Fruit fly (Drosophila melanogaster): ENCODE data around the gene kuk.
A peak's percentile ranks its signal among the peaks of the same experiment; 100 is the strongest.

Gene kuk

dm6 chr3R:17043570-17043923, 36.5 kb upstream of the kuk start:
- no peak for TF ChIP-seq CG6792 (GFP tag; optimal IDR thresholded peaks at IDR 0.05)
- TF ChIP-seq fkh (GFP tag; optimal IDR thresholded peaks at IDR 0.05): no peak
- no peak for TF ChIP-seq topi (GFP tag; optimal IDR thresholded peaks at IDR 0.05)
- TF ChIP-seq dac (GFP tag; optimal IDR thresholded peaks at IDR 0.05): no peak
- no peak for TF ChIP-seq fd85E (GFP tag; optimal IDR thresholded peaks at IDR 0.05)

dm6 chr3R:17048867-17049266, 31.2 kb upstream of the kuk start:
- TF ChIP-seq fd59A (GFP tag; optimal IDR thresholded peaks at IDR 0.05) (no peak), CG6792 (GFP tag; optimal IDR thresholded peaks at IDR 0.05) (peak; percentile 11), dsx (GFP tag; optimal IDR thresholded peaks at IDR 0.05; ENCODE audit: poor library complexity, severe bottlenecking) (no peak), CG15336 (GFP tag; IDR thresholded peaks at IDR 0.05) (peak; percentile 36; the same call in 1 of the 2 replicates), acj6 (GFP tag; optimal IDR thresholded peaks at IDR 0.05) (peak; percentile 40), Eip75B (GFP tag; optimal IDR thresholded peaks at IDR 0.05) (no peak), CG10631 (GFP tag; optimal IDR thresholded peaks at IDR 0.05) (peak; percentile 31), CG3919 (GFP tag; optimal IDR thresholded peaks at IDR 0.05) (no peak), salr (GFP tag; optimal IDR thresholded peaks at IDR 0.05) (no peak), Sox15 (GFP tag; optimal IDR thresholded peaks at IDR 0.05) (no peak), Eip78C (GFP tag) (peak; percentile 73), CG10669 (GFP tag; optimal IDR thresholded peaks at IDR 0.05) (no peak), vri (GFP tag; optimal IDR thresholded peaks at IDR 0.05) (no peak), CG34406 (GFP tag; optimal IDR thresholded peaks at IDR 0.05) (peak; percentile 20), esn (GFP tag; optimal IDR thresholded peaks at IDR 0.05) (no peak), achi (GFP tag; optimal IDR thresholded peaks at IDR 0.05) (peak; percentile 47), CG32006 (GFP tag; optimal IDR thresholded peaks at IDR 0.05) (no peak), Hr38 (GFP tag; optimal IDR thresholded peaks at IDR 0.05) (no peak), net (GFP tag; optimal IDR thresholded peaks at IDR 0.05) (no peak), Gug (GFP tag; IDR thresholded peaks at IDR 0.05) (0 out of 2 replicates have a peak, but pooled peaks have one; percentile 9), eg (GFP tag; IDR thresholded peaks at IDR 0.05) (0 out of 3 replicates have a peak, but pooled peaks have one; percentile 5), CG3032 (tag; optimal IDR thresholded peaks at IDR 0.05) (peak; percentile 56), Ets96B (tag; optimal IDR thresholded peaks at IDR 0.05) (peak; percentile 3)

dm6 chr3R:17052465-17053149, 27.4 kb upstream of the kuk start:
- peak; percentile 80 for TF ChIP-seq achi (GFP tag; optimal IDR thresholded peaks at IDR 0.05)
- peak; percentile 76 for TF ChIP-seq CG6792 (GFP tag; optimal IDR thresholded peaks at IDR 0.05)
- TF ChIP-seq net (GFP tag; optimal IDR thresholded peaks at IDR 0.05): peak; percentile 62
- TF ChIP-seq OdsH (GFP tag; optimal IDR thresholded peaks at IDR 0.05): peak; percentile 76
- peak; percentile 82 for TF ChIP-seq svp (GFP tag)
- TF ChIP-seq CG3032 (tag; optimal IDR thresholded peaks at IDR 0.05): peak; percentile 90
- TF ChIP-seq CG10631 (GFP tag; optimal IDR thresholded peaks at IDR 0.05): peak; percentile 74
- TF ChIP-seq CG6163 (GFP tag; IDR thresholded peaks at IDR 0.05): peak; percentile 57; the same call in 2 of the 3 replicates
- TF ChIP-seq Ets96B (tag; optimal IDR thresholded peaks at IDR 0.05): peak; percentile 86
- TF ChIP-seq eg (GFP tag; IDR thresholded peaks at IDR 0.05): 0 out of 3 replicates have a peak, but pooled peaks have one; percentile 9
- peak; percentile 57 for TF ChIP-seq Lpt (GFP tag; optimal IDR thresholded peaks at IDR 0.05)
- peak; percentile 84 for TF ChIP-seq CG10669 (GFP tag; optimal IDR thresholded peaks at IDR 0.05)
- peak; percentile 68 for TF ChIP-seq CG6854 (GFP tag; optimal IDR thresholded peaks at IDR 0.05)
- no peak for TF ChIP-seq CG11294 (GFP tag; IDR thresholded peaks at IDR 0.05)
- peak; percentile 72 for TF ChIP-seq CG9139 (GFP tag; optimal IDR thresholded peaks at IDR 0.05)
- TF ChIP-seq Met (GFP tag; optimal IDR thresholded peaks at IDR 0.05): peak; percentile 82
- peak; percentile 48 for TF ChIP-seq Eip93F (GFP tag; optimal IDR thresholded peaks at IDR 0.05)
- peak; percentile 68 for TF ChIP-seq topi (GFP tag; optimal IDR thresholded peaks at IDR 0.05)
- TF ChIP-seq acj6 (GFP tag; optimal IDR thresholded peaks at IDR 0.05): peak; percentile 63
- TF ChIP-seq CG6276 (GFP tag; optimal IDR thresholded peaks at IDR 0.05): peak; percentile 11
- peak; percentile 79 for TF ChIP-seq Sox102F (GFP tag; optimal IDR thresholded peaks at IDR 0.05)
- peak; percentile 45 for TF ChIP-seq CG8319 (GFP tag; optimal IDR thresholded peaks at IDR 0.05)
- TF ChIP-seq CG31627 (GFP tag; optimal IDR thresholded peaks at IDR 0.05): peak; percentile 47
- TF ChIP-seq CG15336 (GFP tag; IDR thresholded peaks at IDR 0.05): peak; percentile 34; the same call in 1 of the 2 replicates
- TF ChIP-seq CG34406 (GFP tag; optimal IDR thresholded peaks at IDR 0.05): peak; percentile 67
- TF ChIP-seq Hr4 (GFP tag; optimal IDR thresholded peaks at IDR 0.05): peak; percentile 41
- peak; percentile 70 for TF ChIP-seq Smox (GFP tag; optimal IDR thresholded peaks at IDR 0.05)
- TF ChIP-seq fd59A (GFP tag; optimal IDR thresholded peaks at IDR 0.05): peak; percentile 87
- peak; percentile 26 for TF ChIP-seq CG4318 (GFP tag; optimal IDR thresholded peaks at IDR 0.05)
- peak; percentile 64 for TF ChIP-seq CG32006 (GFP tag; optimal IDR thresholded peaks at IDR 0.05)
- TF ChIP-seq dac (GFP tag; optimal IDR thresholded peaks at IDR 0.05): peak; percentile 18
- peak; percentile 75 for TF ChIP-seq pdm3 (GFP tag; optimal IDR thresholded peaks at IDR 0.05)
- peak; percentile 61 for TF ChIP-seq CG11762 (GFP tag; optimal IDR thresholded peaks at IDR 0.05; ENCODE audit: insufficient read depth)
- TF ChIP-seq salr (GFP tag; optimal IDR thresholded peaks at IDR 0.05): peak; percentile 73 to 75
- peak; percentile 96 for TF ChIP-seq Eip78C (GFP tag)

Data from whole organism, prepupa.